Fruit fly (Drosophila melanogaster): ENCODE data around the gene Abcd3.

dm6 chrX:19792572-19792971, 42.0 kb downstream of the Abcd3 start:
- TF ChIP-seq bab1 (GFP tag; optimal IDR thresholded peaks at IDR 0.05) = no peak
- no peak for TF ChIP-seq kay (GFP tag; ENCODE audit: borderline replicate concordance)
- no peak for TF ChIP-seq CG14711 (tag; optimal IDR thresholded peaks at IDR 0.05)
- TF ChIP-seq cic (GFP tag; optimal IDR thresholded peaks at IDR 0.05) = no peak
- TF ChIP-seq toe (GFP tag; optimal IDR thresholded peaks at IDR 0.05) = no peak
- TF ChIP-seq CG1620 (GFP tag; optimal IDR thresholded peaks at IDR 0.05) = no peak
- no peak for TF ChIP-seq Mnt (GFP tag; optimal IDR thresholded peaks at IDR 0.05)
- TF ChIP-seq CG7101 (tag; optimal IDR thresholded peaks at IDR 0.05) = no peak
- TF ChIP-seq Hr96 (GFP tag; optimal IDR thresholded peaks at IDR 0.05) = no peak
- TF ChIP-seq CG11617 (GFP tag; optimal IDR thresholded peaks at IDR 0.05) = no peak
- TF ChIP-seq cnc (optimal IDR thresholded peaks at IDR 0.05) = no peak
- no peak for TF ChIP-seq Clk (GFP tag; optimal IDR thresholded peaks at IDR 0.05)

All from whole organism, adult.